Fruit fly (Drosophila melanogaster) whole organism: ENCODE measurements around the gene CG43145.

Experiments
- Dll ChIP-seq: fragments of >200 bp; optimal IDR thresholded peaks from 2 replicates; lab custom pipeline; 2017
- psq ChIP-seq: fragments of >200 bp; optimal IDR thresholded peaks from 2 replicates; lab custom pipeline; 2017

DNA sequence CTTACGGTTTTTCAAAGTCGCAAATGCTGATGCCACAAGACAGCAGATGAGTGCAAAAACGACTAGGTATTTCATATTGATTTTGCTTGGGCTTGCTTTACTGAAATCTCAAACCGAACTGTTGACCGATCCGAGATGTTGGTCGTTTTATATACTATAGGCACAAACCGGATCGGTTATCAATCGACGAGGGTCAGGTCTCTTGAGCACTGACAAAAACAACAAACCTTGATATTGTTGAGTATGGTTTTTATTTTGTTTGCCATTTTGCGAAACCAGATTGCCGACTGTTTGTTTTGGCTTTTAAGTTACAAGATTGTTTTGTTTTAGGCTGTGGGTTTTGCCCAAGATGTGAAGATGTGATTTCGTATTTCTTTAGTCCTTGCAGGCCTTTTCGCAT lies 9.2 kb upstream of the CG43145 start, which contains the start of gene CG16704:
- no peak for TF ChIP-seq psq (lab: Kevin White, UChicago)
- TF ChIP-seq Dll (lab: Kevin White, UChicago), result no peak
